Worm (Caenorhabditis elegans) whole organism, young adult: ENCODE measurements around the gene Y116A8C.38.

ENCODE experiments used
- F33H1.4 ChIP-seq: fragments of 200-800 bp; sonication (Bioruptor generic); IDR thresholded peaks from 2 replicates; pipeline ENCODE4 v1.3.6; 2022; ENCODE audit warnings: missing genetic modification reagents, missing genetic modification characterization, missing compliant biosample characterization
- Y53F4B.3 ChIP-seq: fragments of 200-800 bp; sonication (Bioruptor generic); IDR thresholded peaks from 2 replicates; pipeline ENCODE4 v1.3.6; 2022; ENCODE audit warnings: missing genetic modification reagents, missing genetic modification characterization, missing compliant biosample characterization
- ama-1 ChIP-seq, 3 experiments: fragments of 150-350 bp in 1 of 3; sonication (generic microtip) in 2 of 3; optimal IDR thresholded peaks; 2 replicates each; lab custom pipeline; 2014 to 2018; ENCODE audit warnings: missing biosample characterization in 2 of 3, missing genetic modification characterization in 2 of 3, missing genetic modification reagents in 2 of 3
- cebp-1 ChIP-seq, 2 experiments: fragments of 200-800 bp in 1 of 2; sonication (Bioruptor generic) in 1 of 2; sonication (generic microtip) in 1 of 2; IDR thresholded peaks in 1 of 2; optimal IDR thresholded peaks in 1 of 2; 2 replicates each; pipeline versions ENCODE4 v1.3.6 to Lab custom; 2017 to 2022; ENCODE audit warnings: missing compliant biosample characterization in 2 of 2, missing genetic modification characterization in 2 of 2, mild to moderate bottlenecking in 1 of 2, missing genetic modification reagents in 1 of 2, moderate library complexity in 1 of 2
- cebp-2 ChIP-seq: fragments of 200-800 bp; sonication (Bioruptor generic); IDR thresholded peaks from 2 replicates; pipeline ENCODE4 v1.3.6; 2022; ENCODE audit warnings: missing genetic modification characterization, missing compliant biosample characterization
- ceh-91 ChIP-seq: fragments of 200-800 bp; sonication (Bioruptor generic); IDR thresholded peaks from 2 replicates; pipeline ENCODE4 v1.3.6; 2022; ENCODE audit warnings: missing genetic modification reagents, missing genetic modification characterization, missing compliant biosample characterization
- dpl-1 ChIP-seq: fragments of 150-350 bp; optimal IDR thresholded peaks from 2 replicates; lab custom pipeline; 2014; ENCODE audit warnings: missing biosample characterization, missing genetic modification reagents, missing genetic modification characterization
- efl-1 ChIP-seq: fragments of 150-350 bp; optimal IDR thresholded peaks from 2 replicates; lab custom pipeline; 2014; ENCODE audit warnings: missing biosample characterization, missing genetic modification reagents, missing genetic modification characterization
- mcd-1 ChIP-seq: fragments of 200-800 bp; sonication (Bioruptor generic); IDR thresholded peaks from 2 replicates; pipeline ENCODE4 v1.3.6; 2022; ENCODE audit warnings: missing genetic modification reagents, missing genetic modification characterization, missing compliant biosample characterization
- nfya-1 ChIP-seq: sonication (generic microtip); optimal IDR thresholded peaks from 2 replicates; lab custom pipeline; 2017; ENCODE audit warnings: antibody characterized with exemption, missing compliant biosample characterization, missing genetic modification characterization, borderline replicate concordance; ENCODE audit not compliant: insufficient read depth
- sea-2 ChIP-seq: fragments of 200-800 bp; sonication (Bioruptor generic); IDR thresholded peaks from 2 replicates; pipeline ENCODE4 v1.3.6; 2022; ENCODE audit warnings: missing genetic modification characterization, missing compliant biosample characterization
- snpc-4 ChIP-seq, 5 experiments: fragments of 150-350 bp in 1 of 5; sonication (generic microtip) in 4 of 5; optimal IDR thresholded peaks; 2 replicates each; lab custom pipeline; 2014 to 2018; ENCODE audit warnings: missing genetic modification characterization in 5 of 5, missing biosample characterization in 3 of 5, antibody characterized with exemption in 2 of 5, mild to moderate bottlenecking in 2 of 5, missing compliant biosample characterization in 2 of 5, missing genotype in 2 of 5, moderate library complexity in 2 of 5, missing genetic modification reagents in 1 of 5
- unc-62 ChIP-seq: fragments of 150-350 bp; optimal IDR thresholded peaks from 2 replicates; lab custom pipeline; 2014; ENCODE audit warnings: missing biosample characterization, missing genetic modification reagents, missing genetic modification characterization
- ztf-3 ChIP-seq: fragments of 200-800 bp; sonication (Bioruptor generic); optimal IDR thresholded peaks from 2 replicates; lab custom pipeline; 2018; ENCODE audit warnings: mild to moderate bottlenecking, missing genetic modification characterization, missing compliant biosample characterization

- TF ChIP-seq mcd-1 (peak; percentile 47; the same call in 1 of the 2 replicates), unc-62 (GFP tag; lab: Kevin White, UChicago) (no peak), cebp-2 (GFP tag; lab: Robert Waterston, UW) (no peak), nfya-1 (tag; lab: Kevin White, UChicago) (no peak), ama-1 (optimal IDR thresholded peaks at IDR 0.05; lab: Kevin White, UChicago) (no peak), ama-1 (GFP tag; optimal IDR thresholded peaks at IDR 0.05; lab: Kevin White, UChicago) (no peak), ztf-3 (GFP tag; lab: Kevin White, UChicago) (no peak), sea-2 (GFP tag; lab: Robert Waterston, UW) (no peak), Y53F4B.3 (GFP tag; lab: Robert Waterston, UW) (no peak), ceh-91 (GFP tag; lab: Robert Waterston, UW) (no peak), snpc-4 (GFP tag; optimal IDR thresholded peaks at IDR 0.05; lab: Kevin White, UChicago) (no peak), snpc-4 (tag; optimal IDR thresholded peaks at IDR 0.05; lab: Kevin White, UChicago) (peak in 3 of 4 experiments; percentile 22 to 74 (median 30)), efl-1 (GFP tag; lab: Kevin White, UChicago) (no peak), cebp-1 (GFP tag; IDR thresholded peaks at IDR 0.05; lab: Robert Waterston, UW) (no peak), cebp-1 (tag; optimal IDR thresholded peaks at IDR 0.05; lab: Kevin White, UChicago) (no peak), dpl-1 (GFP tag; lab: Kevin White, UChicago) (no peak), F33H1.4 (GFP tag; lab: Robert Waterston, UW) (no peak)
These were observed 47.0 kb upstream of the Y116A8C.38 start for ce11 chrIV:17084317-17084716.
